Worm (Caenorhabditis elegans) whole organism, L1 larva: ENCODE measurements around the gene ZC190.2.

Experiments
- C04F5.9 ChIP-seq: sonication (generic microtip); optimal IDR thresholded peaks from 2 replicates; lab custom pipeline; 2016; ENCODE audit warnings: missing genetic modification characterization, missing compliant biosample characterization
- aha-1 ChIP-seq: fragments of 150-350 bp; optimal IDR thresholded peaks from 2 replicates; lab custom pipeline; 2014; ENCODE audit warnings: missing biosample characterization, missing genetic modification characterization
- elt-2 ChIP-seq: sonication (generic microtip); optimal IDR thresholded peaks from 2 replicates; lab custom pipeline; 2016; ENCODE audit warnings: missing genetic modification characterization, mild to moderate bottlenecking, inconsistent platforms, missing compliant biosample characterization, missing genetic modification reagents
- fkh-10 ChIP-seq: sonication (generic microtip); optimal IDR thresholded peaks from 2 replicates; lab custom pipeline; 2017; ENCODE audit warnings: missing biosample characterization, missing genetic modification reagents, missing genetic modification characterization
- lin-35 ChIP-seq, 2 experiments: fragments of 150-350 bp; optimal IDR thresholded peaks; 2 replicates each; lab custom pipeline; 2014; ENCODE audit warnings: missing biosample characterization in 2 of 2, missing genetic modification characterization in 2 of 2, missing genetic modification reagents in 2 of 2
- lsy-2 ChIP-seq, 2 experiments: fragments of 150-350 bp; optimal IDR thresholded peaks; 2 replicates each; lab custom pipeline; 2014; ENCODE audit warnings: missing biosample characterization in 2 of 2, missing genetic modification characterization in 2 of 2
- mab-9 ChIP-seq: fragments of 200-800 bp; sonication (Bioruptor generic); IDR thresholded peaks from 2 replicates; pipeline ENCODE4 v1.3.6; 2022; ENCODE audit warnings: missing genetic modification reagents, missing genetic modification characterization, missing compliant biosample characterization
- nhr-19 ChIP-seq: fragments of 200-800 bp; sonication (Bioruptor generic); conservative IDR thresholded peaks from 2 replicates; pipeline ENCODE4 v1.3.6; 2022; ENCODE audit warnings: missing genetic modification characterization, missing compliant biosample characterization
- nhr-77 ChIP-seq: fragments of 150-350 bp; optimal IDR thresholded peaks from 2 replicates; lab custom pipeline; 2014; ENCODE audit warnings: missing biosample characterization, missing genetic modification characterization
- pag-3 ChIP-seq: sonication (generic microtip); optimal IDR thresholded peaks from 2 replicates; lab custom pipeline; 2017; ENCODE audit warnings: missing genetic modification characterization, mild to moderate bottlenecking, missing compliant biosample characterization, antibody characterized with exemption, borderline replicate concordance; ENCODE audit not compliant: insufficient read depth
- skn-1 ChIP-seq: fragments of 150-350 bp; optimal IDR thresholded peaks from 2 replicates; lab custom pipeline; 2014; ENCODE audit warnings: missing biosample characterization, missing genetic modification characterization
- snpc-4 ChIP-seq: fragments of 150-350 bp; optimal IDR thresholded peaks from 2 replicates; lab custom pipeline; 2014; ENCODE audit warnings: missing biosample characterization, missing genetic modification characterization
- ztf-11 ChIP-seq, 2 experiments: sonication (generic microtip); optimal IDR thresholded peaks; 2 replicates each; lab custom pipeline; 2016 to 2017; ENCODE audit warnings: missing genetic modification characterization in 2 of 2, missing biosample characterization in 1 of 2, missing compliant biosample characterization in 1 of 2

ce11 chrV:8663023-8663422, 18.1 kb upstream of the ZC190.2 start:
- no peak for TF ChIP-seq nhr-77
- no peak for TF ChIP-seq mab-9 (GFP tag; lab: Robert Waterston, UW)
- no peak for TF ChIP-seq nhr-19 (GFP tag; lab: Robert Waterston, UW)
- no peak for TF ChIP-seq aha-1
- TF ChIP-seq ztf-11 (tag; optimal IDR thresholded peaks at IDR 0.05; lab: Kevin White, UChicago), result no peak
- TF ChIP-seq lsy-2 (tag; optimal IDR thresholded peaks at IDR 0.05; lab: Kevin White, UChicago), result peak in 1 of 2 experiments; percentile 14
- no peak for TF ChIP-seq fkh-10 (GFP tag; lab: Kevin White, UChicago)
- no peak for TF ChIP-seq pag-3 (tag; lab: Kevin White, UChicago)
- TF ChIP-seq C04F5.9 (tag; lab: Kevin White, UChicago), result no peak
- peak in 1 of 2 experiments; percentile 1 for TF ChIP-seq lin-35 (GFP tag; optimal IDR thresholded peaks at IDR 0.05; lab: Kevin White, UChicago)
- peak; percentile 7 for TF ChIP-seq snpc-4 (tag; lab: Kevin White, UChicago)
- no peak for TF ChIP-seq skn-1 (tag; lab: Kevin White, UChicago)
- no peak for TF ChIP-seq elt-2
